Fruit fly (Drosophila melanogaster) whole organism, wandering third instar larva: ENCODE data around the gene dpr18.
A peak's percentile ranks its signal among the peaks of the same experiment; 100 is the strongest.

ENCODE experiments used
- Abd-B ChIP-seq: fragments of >200 bp; optimal IDR thresholded peaks from 2 replicates; lab custom pipeline; 2017; ENCODE audit warnings: missing biosample characterization, missing genetic modification characterization
- CG32264 ChIP-seq: fragments of 200-800 bp; sonication (Bioruptor generic); optimal IDR thresholded peaks from 2 replicates; lab custom pipeline; 2016; ENCODE audit warnings: missing biosample characterization, missing genetic modification characterization
- CG9705 ChIP-seq: fragments of 200-800 bp; sonication (Bioruptor generic); optimal IDR thresholded peaks from 2 replicates; lab custom pipeline; 2018; ENCODE audit warnings: missing biosample characterization, mild to moderate bottlenecking, missing genetic modification characterization
- CrebA ChIP-seq: fragments of 200-800 bp; sonication (Bioruptor generic); optimal IDR thresholded peaks from 2 replicates; lab custom pipeline; 2016; ENCODE audit warnings: missing biosample characterization, mild to moderate bottlenecking, missing genetic modification characterization, borderline replicate concordance
- Dfd ChIP-seq: fragments of >200 bp; optimal IDR thresholded peaks from 2 replicates; lab custom pipeline; 2017; ENCODE audit warnings: missing biosample characterization, missing genetic modification characterization
- Dif ChIP-seq: fragments of 200-275, 200-300 bp; sonication (Bioruptor generic); optimal IDR thresholded peaks from 2 replicates; lab custom pipeline; 2018; ENCODE audit warnings: missing biosample characterization, missing genetic modification characterization; ENCODE audit not compliant: partially characterized antibody
- GATAd ChIP-seq: sonication (Bioruptor generic); optimal IDR thresholded peaks from 2 replicates; lab custom pipeline; 2016; ENCODE audit warnings: missing biosample characterization, missing genetic modification characterization
- HLH106 ChIP-seq: fragments of 200-800 bp; optimal IDR thresholded peaks from 3 replicates; lab custom pipeline; 2019; ENCODE audit warnings: missing biosample characterization, mild to moderate bottlenecking, missing genetic modification characterization, moderate library complexity
- Hnf4 ChIP-seq: fragments of 200-800 bp; sonication (Bioruptor generic); optimal IDR thresholded peaks from 2 replicates; lab custom pipeline; 2016; ENCODE audit warnings: missing biosample characterization, mild to moderate bottlenecking, missing genetic modification characterization
- Hr78 ChIP-seq: fragments of >200 bp; optimal IDR thresholded peaks from 2 replicates; lab custom pipeline; 2017; ENCODE audit warnings: missing biosample characterization, missing genetic modification characterization
- Hr83 ChIP-seq: fragments of 200-300 bp; sonication (Bioruptor generic); optimal IDR thresholded peaks from 2 replicates; lab custom pipeline; 2016; ENCODE audit warnings: missing biosample characterization, mild to moderate bottlenecking, missing genetic modification characterization, moderate library complexity; ENCODE audit not compliant: poor library complexity, severe bottlenecking
- Jra ChIP-seq: sonication (Bioruptor generic); optimal IDR thresholded peaks from 2 replicates; lab custom pipeline; 2016; ENCODE audit warnings: missing biosample characterization, missing genetic modification characterization
- Mio ChIP-seq: sonication (Bioruptor generic); optimal IDR thresholded peaks from 2 replicates; lab custom pipeline; 2016; ENCODE audit warnings: missing biosample characterization, missing genetic modification characterization
- Myc ChIP-seq: fragments of >200 bp; optimal IDR thresholded peaks from 2 replicates; lab custom pipeline; 2017
- N ChIP-seq: fragments of >200 bp; optimal IDR thresholded peaks from 2 replicates; lab custom pipeline; 2018; ENCODE audit warnings: missing biosample characterization, missing external identifiers, missing genetic modification characterization
- OdsH ChIP-seq: fragments of 200-800 bp; sonication (Bioruptor generic); optimal IDR thresholded peaks from 2 replicates; lab custom pipeline; 2016; ENCODE audit warnings: missing biosample characterization, mild to moderate bottlenecking, missing genetic modification characterization
- Rel ChIP-seq, 2 experiments: fragments of 200-800 bp; sonication (Bioruptor generic) in 1 of 2; optimal IDR thresholded peaks; 2 replicates in 1 of 2; 3 replicates in 1 of 2; lab custom pipeline; 2016 to 2019; ENCODE audit warnings: mild to moderate bottlenecking in 2 of 2, missing biosample characterization in 2 of 2, missing genetic modification characterization in 2 of 2, moderate library complexity in 1 of 2
- Sp1 ChIP-seq: fragments of 200-800 bp; sonication (Bioruptor generic); optimal IDR thresholded peaks from 3 replicates; lab custom pipeline; 2019; ENCODE audit warnings: missing biosample characterization, mild to moderate bottlenecking, missing genetic modification characterization, moderate library complexity
- Vsx2 ChIP-seq: fragments of 200-300, 225-300 bp; sonication (Bioruptor generic); optimal IDR thresholded peaks from 2 replicates; lab custom pipeline; 2018; ENCODE audit warnings: missing biosample characterization, missing genetic modification characterization; ENCODE audit not compliant: partially characterized antibody
- br ChIP-seq: fragments of 200-800 bp; sonication (Bioruptor generic); optimal IDR thresholded peaks from 2 replicates; lab custom pipeline; 2016; ENCODE audit warnings: missing biosample characterization, missing genetic modification characterization
- brk ChIP-seq: fragments of 200-800 bp; sonication (Bioruptor generic); optimal IDR thresholded peaks from 2 replicates; lab custom pipeline; 2016; ENCODE audit warnings: missing biosample characterization, mild to moderate bottlenecking, missing genetic modification characterization
- dl ChIP-seq, 2 experiments: fragments of 175-275, 200-275 bp in 1 of 2; fragments of 200-275 bp in 1 of 2; sonication (Bioruptor generic); optimal IDR thresholded peaks; lab custom pipeline; 2018; ENCODE audit warnings: mild to moderate bottlenecking in 2 of 2, missing biosample characterization in 2 of 2, missing genetic modification characterization in 2 of 2, moderate library complexity in 2 of 2; ENCODE audit not compliant: partially characterized antibody in 2 of 2, insufficient read depth in 1 of 2
- dmrt93B ChIP-seq: fragments of 200-800 bp; sonication (Bioruptor generic); optimal IDR thresholded peaks from 2 replicates; lab custom pipeline; 2018; ENCODE audit warnings: missing biosample characterization, mild to moderate bottlenecking, missing genetic modification characterization
- dsf ChIP-seq: sonication (Bioruptor generic); optimal IDR thresholded peaks from 2 replicates; lab custom pipeline; 2016; ENCODE audit warnings: missing biosample characterization, missing genetic modification characterization, borderline replicate concordance
- ey ChIP-seq: fragments of 200-800 bp; sonication (Bioruptor generic); optimal IDR thresholded peaks from 2 replicates; lab custom pipeline; 2016; ENCODE audit warnings: missing biosample characterization, missing genetic modification characterization
- foxo ChIP-seq, 2 experiments: fragments of 200-800 bp; sonication (Bioruptor generic); optimal IDR thresholded peaks; 2 replicates in 1 of 2; 3 replicates in 1 of 2; lab custom pipeline; 2016 to 2017; ENCODE audit warnings: missing biosample characterization in 2 of 2, missing genetic modification characterization in 2 of 2
- fru ChIP-seq: fragments of 200-800 bp; sonication (Bioruptor generic); optimal IDR thresholded peaks from 3 replicates; lab custom pipeline; 2016; ENCODE audit warnings: missing biosample characterization, mild to moderate bottlenecking, missing genetic modification characterization
- h ChIP-seq: fragments of 200-800 bp; sonication (Bioruptor generic); optimal IDR thresholded peaks from 3 replicates; lab custom pipeline; 2016; ENCODE audit warnings: missing biosample characterization, mild to moderate bottlenecking, missing genetic modification characterization
- lola ChIP-seq: fragments of >200 bp; optimal IDR thresholded peaks from 2 replicates; lab custom pipeline; 2017; ENCODE audit warnings: missing biosample characterization, missing genetic modification characterization
- pan ChIP-seq: fragments of >200 bp; optimal IDR thresholded peaks from 2 replicates; lab custom pipeline; 2017
- psq ChIP-seq: fragments of 200-800 bp; sonication (Bioruptor generic); optimal IDR thresholded peaks from 3 replicates; lab custom pipeline; 2017; ENCODE audit warnings: missing biosample characterization, mild to moderate bottlenecking, missing genetic modification characterization, moderate library complexity
- rgr ChIP-seq: fragments of 200-800 bp; sonication (Bioruptor generic); optimal IDR thresholded peaks from 3 replicates; lab custom pipeline; 2016; ENCODE audit warnings: missing biosample characterization, mild to moderate bottlenecking, missing genetic modification characterization
- sage ChIP-seq: fragments of 200-800 bp; sonication (Bioruptor generic); optimal IDR thresholded peaks from 2 replicates; lab custom pipeline; 2016; ENCODE audit warnings: missing biosample characterization, mild to moderate bottlenecking, missing genetic modification characterization
- sv ChIP-seq: fragments of 200-800 bp; sonication (Bioruptor generic); optimal IDR thresholded peaks from 3 replicates; lab custom pipeline; 2016; ENCODE audit warnings: missing biosample characterization, missing genetic modification characterization
- tai ChIP-seq: sonication (Bioruptor generic); optimal IDR thresholded peaks from 2 replicates; lab custom pipeline; 2016; ENCODE audit warnings: missing biosample characterization, missing genetic modification characterization
- usp ChIP-seq: fragments of >200 bp; optimal IDR thresholded peaks from 2 replicates; lab custom pipeline; 2017; ENCODE audit warnings: missing biosample characterization, missing genetic modification characterization
- woc ChIP-seq: sonication (Bioruptor generic); optimal IDR thresholded peaks from 2 replicates; lab custom pipeline; 2016; ENCODE audit warnings: missing biosample characterization, mild to moderate bottlenecking, missing genetic modification characterization

The dpr18 gene

dm6 chrX:16104056-16104737, 40.7 kb downstream of the dpr18 start:
- TF ChIP-seq rgr (GFP tag; lab: Kevin White, UChicago) (no peak), foxo (GFP tag; optimal IDR thresholded peaks at IDR 0.05; lab: Kevin White, UChicago) (no peak), CrebA (GFP tag; lab: Kevin White, UChicago) (no peak), Rel (GFP tag; optimal IDR thresholded peaks at IDR 0.05; lab: Kevin White, UChicago) (no peak), Rel (tag; optimal IDR thresholded peaks at IDR 0.05; lab: Kevin White, UChicago) (peak; percentile 21), ey (no peak)
- TF ChIP-seq, all 38 proteins: peak for 1

DNA sequence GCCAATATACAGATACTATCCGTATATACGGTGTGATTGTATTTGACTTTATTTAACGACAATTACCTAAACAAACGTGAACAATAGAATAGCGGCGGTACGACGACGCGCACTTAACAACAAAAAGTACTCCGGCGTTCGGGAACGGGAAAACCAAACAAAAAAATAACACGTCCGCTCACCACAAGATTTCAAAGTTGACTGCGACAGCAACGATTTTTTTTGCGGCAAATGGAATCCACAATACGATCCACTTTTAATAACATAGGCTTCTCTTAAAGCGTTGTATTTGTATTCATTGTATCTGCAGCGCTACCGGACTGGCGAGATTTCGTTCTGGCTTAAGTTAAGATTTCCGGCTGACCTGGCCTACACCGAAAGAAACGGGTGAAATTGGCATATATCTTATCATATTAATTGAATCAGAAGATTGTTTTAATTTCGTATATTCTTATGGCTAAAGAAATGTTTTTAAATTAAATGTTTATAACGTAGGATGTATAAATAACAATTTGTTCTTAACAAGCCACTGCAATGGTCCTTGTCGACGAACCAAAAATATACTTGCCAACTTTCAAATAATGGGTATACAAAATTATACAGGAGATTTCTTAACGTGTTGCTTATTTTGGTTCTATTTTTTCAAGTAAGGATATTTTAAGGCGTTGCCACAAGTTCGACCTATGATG, 41.3 kb downstream of the dpr18 start, which contains the start of the genes CG42353 and CG42354:
Gene CG42353, minus strand, starts transcription at position 209 of the 689 bp plus-strand sequence.
Gene CG42354, minus strand, starts transcription at position 209 of the 689 bp plus-strand sequence.
- TF ChIP-seq OdsH (GFP tag; lab: Kevin White, UChicago) (peak; percentile 89), ey (peak; percentile 92), sage (GFP tag; lab: Kevin White, UChicago) (peak; percentile 88), tai (GFP tag; lab: Kevin White, UChicago) (peak; percentile 89), br (GFP tag; lab: Kevin White, UChicago) (peak; percentile 94), psq (peak; percentile 85), CrebA (GFP tag; lab: Kevin White, UChicago) (peak; percentile 31), pan (lab: Kevin White, UChicago) (no peak), dmrt93B (peak; percentile 94), CG9705 (peak; percentile 93), woc (GFP tag; lab: Kevin White, UChicago) (peak; percentile 74), Hnf4 (GFP tag; lab: Kevin White, UChicago) (peak; percentile 91), Jra (GFP tag; lab: Kevin White, UChicago) (peak; percentile 69), Hr83 (GFP tag; lab: Kevin White, UChicago) (no peak), sv (GFP tag; lab: Kevin White, UChicago) (peak; percentile 91), CG32264 (GFP tag; lab: Kevin White, UChicago) (no peak), Vsx2 (GFP tag; lab: Kevin White, UChicago) (no peak), Rel (GFP tag; optimal IDR thresholded peaks at IDR 0.05; lab: Kevin White, UChicago) (peak; percentile 65), Rel (tag; optimal IDR thresholded peaks at IDR 0.05; lab: Kevin White, UChicago) (peak; percentile 69), Abd-B (GFP tag; lab: Kevin White, UChicago) (no peak), dsf (GFP tag; lab: Kevin White, UChicago) (peak; percentile 55), Mio (GFP tag; lab: Kevin White, UChicago) (peak; percentile 21), HLH106 (peak; percentile 97), foxo (GFP tag; optimal IDR thresholded peaks at IDR 0.05; lab: Kevin White, UChicago) (peak in 1 of 2 experiments; percentile 90), fru (peak; percentile 84), rgr (GFP tag; lab: Kevin White, UChicago) (peak; percentile 93), usp (GFP tag; lab: Kevin White, UChicago) (no peak), N (no peak), Sp1 (GFP tag; lab: Kevin White, UChicago) (peak; percentile 95), GATAd (GFP tag; lab: Kevin White, UChicago) (peak; percentile 32), h (peak; percentile 94), Hr78 (GFP tag; lab: Kevin White, UChicago) (no peak), Myc (lab: Kevin White, UChicago) (no peak), brk (GFP tag; lab: Kevin White, UChicago) (peak; percentile 89), lola (GFP tag; lab: Kevin White, UChicago) (no peak), Dfd (GFP tag; lab: Kevin White, UChicago) (peak; percentile 54), Dif (GFP tag; lab: Kevin White, UChicago) (peak; percentile 26), dl (GFP tag; optimal IDR thresholded peaks at IDR 0.05; lab: Kevin White, UChicago; ENCODE audit: insufficient read depth in 1 of 2, partially characterized antibody in 2 of 2) (peak in 1 of 2 experiments; percentile 32)
